Fruit fly (Drosophila melanogaster) whole organism, pupa: Measurements from ENCODE around the gene sdt.

Source experiments
- CG10348 ChIP-seq: fragments of 200-800 bp; sonication (Bioruptor generic); IDR thresholded peaks from 2 replicates; pipeline ENCODE4 v1.3.6; 2022; ENCODE audit warnings: missing biosample characterization, missing genetic modification characterization
- CG12605 ChIP-seq: fragments of 200-800 bp; sonication (Bioruptor generic); IDR thresholded peaks from 2 replicates; pipeline ENCODE4 v1.3.6; 2022; ENCODE audit warnings: missing biosample characterization, missing genetic modification characterization
- CG13204 ChIP-seq: fragments of 200-800 bp; sonication (Bioruptor generic); optimal IDR thresholded peaks from 2 replicates; lab custom pipeline; 2018; ENCODE audit warnings: missing biosample characterization, mild to moderate bottlenecking, missing genetic modification characterization, moderate library complexity
- CG14655 ChIP-seq: fragments of 200-800 bp; sonication (Bioruptor generic); optimal IDR thresholded peaks from 3 replicates; lab custom pipeline; 2017; ENCODE audit warnings: mild to moderate bottlenecking, missing biosample characterization, missing genetic modification reagents, missing genetic modification characterization
- CG15710 ChIP-seq: fragments of 200-800 bp; sonication (Bioruptor generic); optimal IDR thresholded peaks from 2 replicates; lab custom pipeline; 2018; ENCODE audit warnings: missing biosample characterization, mild to moderate bottlenecking, missing genetic modification characterization, moderate library complexity
- CG17806 ChIP-seq: fragments of 200-800 bp; sonication (Bioruptor generic); optimal IDR thresholded peaks from 2 replicates; lab custom pipeline; 2018; ENCODE audit warnings: missing biosample characterization, mild to moderate bottlenecking, missing genetic modification characterization, moderate library complexity
- CG32121 ChIP-seq: fragments of 200-800 bp; sonication (Bioruptor generic); IDR thresholded peaks from 2 replicates; pipeline ENCODE4 v1.3.6; 2022; ENCODE audit warnings: missing biosample characterization, missing genetic modification characterization
- CG34367 ChIP-seq: fragments of 200-800 bp; sonication (Bioruptor generic); optimal IDR thresholded peaks from 2 replicates; lab custom pipeline; 2018; ENCODE audit warnings: missing biosample characterization, mild to moderate bottlenecking, missing genetic modification characterization
- CG4496 ChIP-seq: fragments of 200-800 bp; sonication (Bioruptor generic); IDR thresholded peaks from 3 replicates; pipeline ENCODE4 v1.3.6; 2022; ENCODE audit warnings: missing biosample characterization, missing genetic modification characterization
- CG8159 ChIP-seq: fragments of 200-800 bp; sonication (Bioruptor generic); optimal IDR thresholded peaks from 3 replicates; lab custom pipeline; 2018; ENCODE audit warnings: missing biosample characterization, mild to moderate bottlenecking, missing genetic modification characterization, moderate library complexity
- CG8301 ChIP-seq: fragments of 200-800 bp; sonication (Bioruptor generic); optimal IDR thresholded peaks from 2 replicates; lab custom pipeline; 2018; ENCODE audit warnings: missing biosample characterization, mild to moderate bottlenecking, missing genetic modification characterization
- CG9948 ChIP-seq: fragments of 200-800 bp; sonication (Bioruptor generic); optimal IDR thresholded peaks from 2 replicates; lab custom pipeline; 2018; ENCODE audit warnings: missing biosample characterization, mild to moderate bottlenecking, missing genetic modification characterization, moderate library complexity
- D1 ChIP-seq: fragments of 200-800 bp; sonication (Bioruptor generic); optimal IDR thresholded peaks from 2 replicates; lab custom pipeline; 2018; ENCODE audit warnings: missing biosample characterization, mild to moderate bottlenecking, missing genetic modification characterization, moderate library complexity
- EcR ChIP-seq: fragments of 200-800 bp; sonication (Bioruptor generic); optimal IDR thresholded peaks from 3 replicates; lab custom pipeline; 2019; ENCODE audit warnings: missing biosample characterization, missing genetic modification characterization, mild to moderate bottlenecking, moderate library complexity, missing genetic modification reagents
- Ets98B ChIP-seq: fragments of 200-800 bp; sonication (Bioruptor generic); IDR thresholded peaks from 2 replicates; pipeline ENCODE4 v1.3.6; 2022; ENCODE audit warnings: missing biosample characterization, missing genetic modification characterization
- Pif1A ChIP-seq: fragments of 200-800 bp; sonication (Bioruptor generic); optimal IDR thresholded peaks from 3 replicates; lab custom pipeline; 2016; ENCODE audit warnings: missing biosample characterization, missing genetic modification characterization
- Pif1B ChIP-seq: fragments of 200-800 bp; sonication (Bioruptor generic); optimal IDR thresholded peaks from 3 replicates; lab custom pipeline; 2016; ENCODE audit warnings: missing biosample characterization, missing genetic modification characterization
- Snoo ChIP-seq: fragments of 200-800 bp; sonication (Bioruptor generic); optimal IDR thresholded peaks from 3 replicates; lab custom pipeline; 2017; ENCODE audit warnings: missing biosample characterization, mild to moderate bottlenecking, missing genetic modification characterization, inconsistent platforms
- fd96Ca ChIP-seq: fragments of 200-800 bp; sonication (Bioruptor generic); IDR thresholded peaks from 3 replicates; pipeline ENCODE4 v1.3.6; 2022; ENCODE audit warnings: missing biosample characterization, missing genetic modification characterization
- gl ChIP-seq: fragments of 200-800 bp; sonication (Bioruptor generic); optimal IDR thresholded peaks from 2 replicates; lab custom pipeline; 2018; ENCODE audit warnings: missing biosample characterization, mild to moderate bottlenecking, missing genetic modification characterization
- rn ChIP-seq: fragments of 200-800 bp; sonication (Bioruptor generic); IDR thresholded peaks from 2 replicates; pipeline ENCODE4 v1.3.6; 2022; ENCODE audit warnings: missing biosample characterization, missing genetic modification characterization

Gene sdt

dm6 chrX:8148556-8148955 lies 29.8 kb upstream of the sdt start, which contains the start of gene CG10959:
Gene CG10959, plus strand, starts transcription at chrX:8148783.
- TF ChIP-seq CG4496 (GFP tag; lab: Robert Waterston, UW): no peak

- TF ChIP-seq EcR (GFP tag; lab: Kevin White, UChicago) (no peak), Pif1A (no peak), CG14655 (GFP tag; lab: Kevin White, UChicago) (no peak), Pif1B (GFP tag; lab: Kevin White, UChicago) (no peak), fd96Ca (GFP tag; lab: Robert Waterston, UW) (no peak), D1 (tag; lab: Kevin White, UChicago) (no peak), CG4496 (GFP tag; lab: Robert Waterston, UW) (no peak), CG13204 (no peak), Snoo (tag; lab: Kevin White, UChicago) (no peak)
Measured at dm6 chrX:8152077-8152476, 26.3 kb upstream of the sdt start, which contains the start of gene Gbeta5. Gene Gbeta5, minus strand, starts transcription at chrX:8152275.

- TF ChIP-seq gl (no peak), CG17806 (tag; lab: Kevin White, UChicago) (no peak), fd96Ca (GFP tag; lab: Robert Waterston, UW) (0 out of 3 replicates have a peak, but pooled peaks have one; percentile 19)
Measured at dm6 chrX:8152718-8153117, 25.6 kb upstream of the sdt start, which contains the start of gene CG18262. Gene CG18262, plus strand, starts transcription at chrX:8152948.

- TF ChIP-seq Snoo (tag; lab: Kevin White, UChicago) (peak; percentile 63), CG12605 (GFP tag; lab: Robert Waterston, UW) (no peak), CG14655 (GFP tag; lab: Kevin White, UChicago) (no peak), CG34367 (tag; lab: Kevin White, UChicago) (peak; percentile 53), CG15710 (peak; percentile 78), gl (no peak), CG8301 (tag; lab: Kevin White, UChicago) (peak; percentile 70), fd96Ca (GFP tag; lab: Robert Waterston, UW) (peak; percentile 83; the same call in 2 of the 3 replicates), CG13204 (no peak), CG10348 (no peak), rn (GFP tag; lab: Robert Waterston, UW) (peak; percentile 71), Pif1A (no peak), Ets98B (peak; percentile 72), Pif1B (GFP tag; lab: Kevin White, UChicago) (no peak), EcR (GFP tag; lab: Kevin White, UChicago) (no peak), D1 (tag; lab: Kevin White, UChicago) (no peak), CG8159 (tag; lab: Kevin White, UChicago) (peak; percentile 71), CG9948 (tag; lab: Kevin White, UChicago) (peak; percentile 65), CG4496 (GFP tag; lab: Robert Waterston, UW) (peak; percentile 79), CG17806 (tag; lab: Kevin White, UChicago) (peak; percentile 52), CG32121 (GFP tag; lab: Robert Waterston, UW) (peak; percentile 60)
Measured at dm6 chrX:8157294-8157693, 21.1 kb upstream of the sdt start, which contains the start of the genes Traf6 and GIIIspla2. Gene Traf6, minus strand, starts transcription at chrX:8157386. Gene GIIIspla2, plus strand, starts transcription at chrX:8157628.

dm6 chrX:8158942-8159472 lies 19.3 kb upstream of the sdt start:
- TF ChIP-seq CG13204 (peak; percentile 68), EcR (GFP tag; lab: Kevin White, UChicago) (no peak), CG15710 (no peak), CG32121 (GFP tag; lab: Robert Waterston, UW) (peak; percentile 25; the same call in 1 of the 2 replicates), CG4496 (GFP tag; lab: Robert Waterston, UW) (peak; percentile 43; the same call in 1 of the 3 replicates), CG10348 (no peak), CG17806 (tag; lab: Kevin White, UChicago) (no peak), CG8159 (tag; lab: Kevin White, UChicago) (peak; percentile 28), CG12605 (GFP tag; lab: Robert Waterston, UW) (peak; percentile 72), Pif1A (no peak), CG34367 (tag; lab: Kevin White, UChicago) (peak; percentile 26), CG8301 (tag; lab: Kevin White, UChicago) (peak; percentile 18), Pif1B (GFP tag; lab: Kevin White, UChicago) (no peak), gl (peak; percentile 88), CG9948 (tag; lab: Kevin White, UChicago) (no peak), Snoo (tag; lab: Kevin White, UChicago) (peak; percentile 5), CG14655 (GFP tag; lab: Kevin White, UChicago) (peak; percentile 50), fd96Ca (GFP tag; lab: Robert Waterston, UW) (0 out of 3 replicates have a peak, but pooled peaks have one; percentile 19), D1 (tag; lab: Kevin White, UChicago) (no peak), Ets98B (peak; percentile 29; the same call in 1 of the 2 replicates), rn (GFP tag; lab: Robert Waterston, UW) (no peak)

- no peak for TF ChIP-seq Pif1A
- TF ChIP-seq CG13204: no peak
- TF ChIP-seq CG17806 (tag; lab: Kevin White, UChicago): no peak
- no peak for TF ChIP-seq D1 (tag; lab: Kevin White, UChicago)
- TF ChIP-seq CG8301 (tag; lab: Kevin White, UChicago): no peak
- no peak for TF ChIP-seq CG10348
- no peak for TF ChIP-seq CG4496 (GFP tag; lab: Robert Waterston, UW)
- TF ChIP-seq Pif1B (GFP tag; lab: Kevin White, UChicago): no peak
- no peak for TF ChIP-seq CG32121 (GFP tag; lab: Robert Waterston, UW)
- TF ChIP-seq CG9948 (tag; lab: Kevin White, UChicago): no peak
- no peak for TF ChIP-seq CG8159 (tag; lab: Kevin White, UChicago)
- TF ChIP-seq CG34367 (tag; lab: Kevin White, UChicago): no peak
- TF ChIP-seq fd96Ca (GFP tag; lab: Robert Waterston, UW): no peak
- no peak for TF ChIP-seq rn (GFP tag; lab: Robert Waterston, UW)
Measured at dm6 chrX:8159754-8160153, 18.6 kb upstream of the sdt start, which contains the start of gene CG15337. Gene CG15337, plus strand, starts transcription at chrX:8160054.
